Fruit fly (Drosophila melanogaster): ENCODE data around the gene CG12990.

CG12990 gene

dm6 chrX:17625833-17626232, 45.9 kb downstream of the CG12990 start:
- TF ChIP-seq noc (tag; optimal IDR thresholded peaks at IDR 0.05) = peak; percentile 31

dm6 chrX:17624983-17625401, 46.7 kb downstream of the CG12990 start:
- peak; percentile 97 for TF ChIP-seq noc (tag; optimal IDR thresholded peaks at IDR 0.05)

- TF ChIP-seq noc (tag; optimal IDR thresholded peaks at IDR 0.05) = no peak
Measured at dm6 chrX:17624223-17624982, 47.3 kb downstream of the CG12990 start.

DNA sequence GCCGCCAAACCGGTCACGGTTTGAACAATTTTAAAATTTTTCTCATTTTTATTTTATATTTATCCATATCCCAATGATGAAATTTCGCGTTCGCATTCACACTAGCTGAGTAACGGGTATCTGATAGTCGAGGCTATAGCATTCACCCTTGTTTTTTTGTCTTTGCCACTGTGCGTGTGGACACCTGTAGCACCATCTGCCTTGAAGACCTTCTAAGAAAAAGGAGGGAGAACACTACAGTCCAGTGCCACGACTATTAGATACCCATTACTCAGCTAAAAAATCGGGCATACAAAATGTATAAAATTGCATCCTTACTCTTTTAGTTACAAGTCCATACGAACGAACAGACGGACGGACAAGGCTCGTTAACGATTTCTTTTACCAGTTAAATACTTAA, 49.5 kb downstream of the CG12990 start:
- TF ChIP-seq noc (tag; optimal IDR thresholded peaks at IDR 0.05) = no peak
